Worm (Caenorhabditis elegans) whole organism, young adult: ENCODE measurements around the gene ZK84.4.
A peak's percentile ranks its signal among the peaks of the same experiment; 100 is the strongest.

Experiments
- B0019.2 ChIP-seq: fragments of 200-800 bp; sonication (Bioruptor generic); conservative IDR thresholded peaks from 2 replicates; pipeline ENCODE4 v1.3.6; 2022; ENCODE audit warnings: missing genetic modification reagents, missing genetic modification characterization, missing compliant biosample characterization
- B0261.1 ChIP-seq: sonication (generic microtip); optimal IDR thresholded peaks from 2 replicates; lab custom pipeline; 2016; ENCODE audit warnings: mild to moderate bottlenecking, missing genetic modification characterization, moderate library complexity, missing compliant biosample characterization
- B0336.3 ChIP-seq: fragments of 200-800 bp; sonication (Bioruptor generic); IDR thresholded peaks from 2 replicates; pipeline ENCODE4 v1.3.6; 2022; ENCODE audit warnings: missing genetic modification characterization, missing compliant biosample characterization
- F23B12.7 ChIP-seq: sonication (generic microtip); optimal IDR thresholded peaks from 2 replicates; lab custom pipeline; 2017; ENCODE audit warnings: missing genetic modification characterization, mild to moderate bottlenecking, missing compliant biosample characterization, antibody characterized with exemption, moderate library complexity; ENCODE audit not compliant: insufficient read depth
- F52B5.7 ChIP-seq: sonication (generic microtip); optimal IDR thresholded peaks from 2 replicates; lab custom pipeline; 2016; ENCODE audit warnings: mild to moderate bottlenecking, missing genetic modification characterization, missing compliant biosample characterization
- F57A8.1 ChIP-seq: fragments of 200-800 bp; sonication (Bioruptor generic); optimal IDR thresholded peaks from 2 replicates; lab custom pipeline; 2018; ENCODE audit warnings: mild to moderate bottlenecking, missing genetic modification characterization, moderate library complexity, missing compliant biosample characterization
- F57C9.4 ChIP-seq: sonication (generic microtip); optimal IDR thresholded peaks from 2 replicates; lab custom pipeline; 2017; ENCODE audit warnings: mild to moderate bottlenecking, missing genetic modification characterization, missing compliant biosample characterization
- ZK185.1 ChIP-seq: sonication (generic microtip); optimal IDR thresholded peaks from 2 replicates; lab custom pipeline; 2016; ENCODE audit warnings: mild to moderate bottlenecking, missing genetic modification characterization, missing compliant biosample characterization; ENCODE audit not compliant: poor library complexity, severe bottlenecking
- akir-1 ChIP-seq: fragments of 200-800 bp; sonication (Bioruptor generic); optimal IDR thresholded peaks from 2 replicates; lab custom pipeline; 2018; ENCODE audit warnings: mild to moderate bottlenecking, missing genetic modification characterization, moderate library complexity, missing compliant biosample characterization
- aptf-3 ChIP-seq: fragments of 200-800 bp; sonication (Bioruptor generic); IDR thresholded peaks from 2 replicates; pipeline ENCODE4 v1.3.6; 2022; ENCODE audit warnings: missing genetic modification characterization, missing compliant biosample characterization
- attf-6 ChIP-seq: fragments of 200-800 bp; sonication (Bioruptor generic); IDR thresholded peaks from 2 replicates; pipeline ENCODE4 v1.3.6; 2022; ENCODE audit warnings: missing genetic modification reagents, missing genetic modification characterization, missing compliant biosample characterization
- ceh-100 ChIP-seq: fragments of 200-800 bp; sonication (Bioruptor generic); IDR thresholded peaks from 2 replicates; pipeline ENCODE4 v1.3.6; 2022; ENCODE audit warnings: missing genetic modification reagents, missing genetic modification characterization, missing compliant biosample characterization
- ceh-40 ChIP-seq: fragments of 200-800 bp; sonication (Bioruptor generic); IDR thresholded peaks from 2 replicates; pipeline ENCODE4 v1.3.6; 2022; ENCODE audit warnings: missing genetic modification characterization, missing compliant biosample characterization
- die-1 ChIP-seq: sonication (generic microtip); optimal IDR thresholded peaks from 2 replicates; lab custom pipeline; 2016; ENCODE audit warnings: missing genotype, mild to moderate bottlenecking, missing genetic modification characterization, missing compliant biosample characterization
- dpl-1 ChIP-seq: fragments of 150-350 bp; optimal IDR thresholded peaks from 2 replicates; lab custom pipeline; 2014; ENCODE audit warnings: missing biosample characterization, missing genetic modification reagents, missing genetic modification characterization
- egrh-3 ChIP-seq: fragments of 200-800 bp; sonication (Bioruptor generic); IDR thresholded peaks from 2 replicates; pipeline ENCODE4 v1.3.6; 2022; ENCODE audit warnings: missing genetic modification reagents, missing genetic modification characterization, missing compliant biosample characterization
- ekl-4 ChIP-seq: fragments of 200-800 bp; sonication (Bioruptor generic); IDR thresholded peaks from 2 replicates; pipeline ENCODE4 v1.3.6; 2022; ENCODE audit warnings: missing genetic modification reagents, missing genetic modification characterization, missing compliant biosample characterization
- ets-4 ChIP-seq: fragments of 200-800 bp; sonication (Bioruptor generic); optimal IDR thresholded peaks from 2 replicates; lab custom pipeline; 2018; ENCODE audit warnings: mild to moderate bottlenecking, missing genetic modification characterization, missing compliant biosample characterization
- fkh-3 ChIP-seq: sonication (generic microtip); optimal IDR thresholded peaks from 2 replicates; lab custom pipeline; 2016; ENCODE audit warnings: mild to moderate bottlenecking, missing genetic modification characterization, missing compliant biosample characterization
- gei-17 ChIP-seq: fragments of 200-800 bp; sonication (Bioruptor generic); optimal IDR thresholded peaks from 2 replicates; lab custom pipeline; 2018; ENCODE audit warnings: mild to moderate bottlenecking, missing genetic modification characterization, missing compliant biosample characterization
- hlh-26 ChIP-seq: fragments of 200-800 bp; sonication (Bioruptor generic); conservative IDR thresholded peaks from 2 replicates; pipeline ENCODE4 v1.3.6; 2022; ENCODE audit warnings: missing genetic modification reagents, missing genetic modification characterization, missing compliant biosample characterization
- lin-26 ChIP-seq: fragments of 200-800 bp; sonication (Bioruptor generic); IDR thresholded peaks from 2 replicates; pipeline ENCODE4 v1.3.6; 2022; ENCODE audit warnings: missing genetic modification reagents, missing genetic modification characterization, missing compliant biosample characterization
- lin-40 ChIP-seq: sonication (generic microtip); optimal IDR thresholded peaks from 2 replicates; lab custom pipeline; 2016; ENCODE audit warnings: missing genetic modification characterization, mild to moderate bottlenecking, missing compliant biosample characterization, missing genotype, missing genetic modification reagents
- mcd-1 ChIP-seq: fragments of 200-800 bp; sonication (Bioruptor generic); IDR thresholded peaks from 2 replicates; pipeline ENCODE4 v1.3.6; 2022; ENCODE audit warnings: missing genetic modification reagents, missing genetic modification characterization, missing compliant biosample characterization
- mel-28 ChIP-seq: sonication (generic microtip); optimal IDR thresholded peaks from 2 replicates; lab custom pipeline; 2016; ENCODE audit warnings: borderline replicate concordance, mild to moderate bottlenecking, missing genetic modification characterization, missing compliant biosample characterization
- nfyb-1 ChIP-seq: fragments of 200-800 bp; sonication (Bioruptor generic); IDR thresholded peaks from 2 replicates; pipeline ENCODE4 v1.3.6; 2022; ENCODE audit warnings: missing genetic modification reagents, missing genetic modification characterization, missing compliant biosample characterization
- nhr-120 ChIP-seq: fragments of 200-800 bp; sonication (Bioruptor generic); IDR thresholded peaks from 2 replicates; pipeline ENCODE4 v1.3.6; 2022; ENCODE audit warnings: missing genetic modification characterization, missing compliant biosample characterization
- nhr-179 ChIP-seq: sonication (generic microtip); optimal IDR thresholded peaks from 2 replicates; lab custom pipeline; 2016; ENCODE audit warnings: mild to moderate bottlenecking, missing genetic modification characterization, missing compliant biosample characterization
- nhr-27 ChIP-seq: fragments of 200-800 bp; sonication (Bioruptor generic); optimal IDR thresholded peaks from 2 replicates; lab custom pipeline; 2018; ENCODE audit warnings: mild to moderate bottlenecking, missing genetic modification characterization, moderate library complexity, missing compliant biosample characterization
- nhr-90 ChIP-seq: sonication (generic microtip); optimal IDR thresholded peaks from 2 replicates; lab custom pipeline; 2016; ENCODE audit warnings: missing genotype, mild to moderate bottlenecking, missing genetic modification characterization, missing compliant biosample characterization
- pbrm-1 ChIP-seq: fragments of 200-800 bp; sonication (Bioruptor generic); IDR thresholded peaks from 2 replicates; pipeline ENCODE4 v1.3.6; 2022; ENCODE audit warnings: missing genetic modification reagents, missing genetic modification characterization, missing compliant biosample characterization
- pha-4 ChIP-seq: fragments of 150-350 bp; sonication (generic microtip); optimal IDR thresholded peaks from 2 replicates; lab custom pipeline; 2014; ENCODE audit warnings: missing biosample characterization, missing genetic modification reagents, missing genetic modification characterization
- rec-8 ChIP-seq, 2 experiments: sonication (generic microtip); optimal IDR thresholded peaks; 2 replicates each; lab custom pipeline; 2016; ENCODE audit warnings: mild to moderate bottlenecking in 2 of 2, missing genetic modification characterization in 2 of 2, missing genetic modification reagents in 2 of 2, missing genotype in 2 of 2, missing biosample characterization in 1 of 2, missing compliant biosample characterization in 1 of 2, moderate library complexity in 1 of 2
- snpc-1.1 ChIP-seq: sonication (generic microtip); optimal IDR thresholded peaks from 2 replicates; lab custom pipeline; 2017; ENCODE audit warnings: missing genetic modification characterization, mild to moderate bottlenecking, missing compliant biosample characterization, antibody characterized with exemption, moderate library complexity, missing genotype, missing genetic modification reagents; ENCODE audit not compliant: insufficient read depth
- snpc-1.3 ChIP-seq: sonication (generic microtip); optimal IDR thresholded peaks from 2 replicates; lab custom pipeline; 2017; ENCODE audit warnings: missing genetic modification characterization, mild to moderate bottlenecking, missing compliant biosample characterization, antibody characterized with exemption, moderate library complexity, missing genotype, missing genetic modification reagents; ENCODE audit not compliant: insufficient read depth
- somi-1 ChIP-seq: fragments of 200-800 bp; sonication (Bioruptor generic); optimal IDR thresholded peaks from 2 replicates; lab custom pipeline; 2018; ENCODE audit warnings: mild to moderate bottlenecking, missing genetic modification characterization, missing compliant biosample characterization
- sptf-2 ChIP-seq: fragments of 200-800 bp; sonication (Bioruptor generic); optimal IDR thresholded peaks from 2 replicates; lab custom pipeline; 2018; ENCODE audit warnings: mild to moderate bottlenecking, missing genetic modification characterization, missing compliant biosample characterization
- unc-130 ChIP-seq: sonication (generic microtip); optimal IDR thresholded peaks from 2 replicates; lab custom pipeline; 2016; ENCODE audit warnings: missing genetic modification reagents, missing genetic modification characterization, missing compliant biosample characterization
- unc-62 ChIP-seq: fragments of 150-350 bp; optimal IDR thresholded peaks from 2 replicates; lab custom pipeline; 2014; ENCODE audit warnings: missing biosample characterization, missing genetic modification reagents, missing genetic modification characterization
- zfh-2 ChIP-seq: fragments of 200-800 bp; sonication (Bioruptor generic); conservative IDR thresholded peaks from 2 replicates; pipeline ENCODE4 v1.3.6; 2022; ENCODE audit warnings: missing genetic modification reagents, missing genetic modification characterization, missing compliant biosample characterization
- zim-3 ChIP-seq: sonication (generic microtip); optimal IDR thresholded peaks from 2 replicates; lab custom pipeline; 2017; ENCODE audit warnings: mild to moderate bottlenecking, missing genetic modification characterization, moderate library complexity, missing compliant biosample characterization
- ztf-22 ChIP-seq: fragments of 200-800 bp; sonication (Bioruptor generic); optimal IDR thresholded peaks from 2 replicates; lab custom pipeline; 2018; ENCODE audit warnings: mild to moderate bottlenecking, missing genetic modification characterization, moderate library complexity, missing compliant biosample characterization
- ztf-25 ChIP-seq: fragments of 200-800 bp; sonication (Bioruptor generic); IDR thresholded peaks from 2 replicates; pipeline ENCODE4 v1.3.6; 2022; ENCODE audit warnings: missing genetic modification reagents, missing genetic modification characterization, missing compliant biosample characterization
- ztf-3 ChIP-seq: fragments of 200-800 bp; sonication (Bioruptor generic); optimal IDR thresholded peaks from 2 replicates; lab custom pipeline; 2018; ENCODE audit warnings: mild to moderate bottlenecking, missing genetic modification characterization, missing compliant biosample characterization
- ztf-6 ChIP-seq: fragments of 200-800 bp; sonication (Bioruptor generic); IDR thresholded peaks from 2 replicates; pipeline ENCODE4 v1.3.6; 2022; ENCODE audit warnings: missing genetic modification reagents, missing genetic modification characterization, missing compliant biosample characterization

The ZK84.4 gene

ce11 chrII:6022596-6022995 lies 13.8 kb upstream of the ZK84.4 start:
- no peak for TF ChIP-seq ztf-22 (GFP tag; lab: Kevin White, UChicago)
- no peak for TF ChIP-seq hlh-26 (GFP tag; lab: Robert Waterston, UW)
- no peak for TF ChIP-seq attf-6
- no peak for TF ChIP-seq pbrm-1 (GFP tag; lab: Robert Waterston, UW)
- no peak for TF ChIP-seq somi-1 (GFP tag; lab: Kevin White, UChicago)
- TF ChIP-seq zfh-2 (GFP tag; lab: Robert Waterston, UW): peak; percentile 83
- no peak for TF ChIP-seq nhr-90 (tag; lab: Kevin White, UChicago)
- no peak for TF ChIP-seq unc-130 (GFP tag; lab: Kevin White, UChicago)
- no peak for TF ChIP-seq gei-17 (GFP tag; lab: Kevin White, UChicago)
- TF ChIP-seq nhr-179: no peak
- TF ChIP-seq egrh-3 (GFP tag; lab: Robert Waterston, UW): peak; percentile 98
- TF ChIP-seq B0019.2 (GFP tag; lab: Robert Waterston, UW): no peak
- TF ChIP-seq zim-3 (tag; lab: Kevin White, UChicago): no peak
- peak; percentile 16; the same call in 1 of the 2 replicates for TF ChIP-seq mcd-1 (GFP tag; lab: Robert Waterston, UW)

- TF ChIP-seq akir-1 (GFP tag; lab: Kevin White, UChicago) (no peak), F52B5.7 (no peak), mel-28 (tag; lab: Kevin White, UChicago) (no peak), nhr-90 (tag; lab: Kevin White, UChicago) (no peak), nfyb-1 (GFP tag; lab: Robert Waterston, UW) (no peak), F57C9.4 (no peak), nhr-27 (tag; lab: Kevin White, UChicago) (no peak), B0261.1 (tag; lab: Kevin White, UChicago) (no peak), ekl-4 (GFP tag; lab: Robert Waterston, UW) (no peak), snpc-1.3 (tag; lab: Kevin White, UChicago) (no peak), lin-40 (tag; lab: Kevin White, UChicago) (no peak), lin-26 (GFP tag; lab: Robert Waterston, UW) (no peak), snpc-1.1 (no peak), die-1 (no peak), sptf-2 (no peak), ztf-3 (no peak), aptf-3 (GFP tag; lab: Robert Waterston, UW) (no peak), ZK185.1 (tag; lab: Kevin White, UChicago) (no peak), F57A8.1 (GFP tag; lab: Kevin White, UChicago) (no peak)
These were observed 11.6 kb upstream of the ZK84.4 start, which contains the start of gene ZK84.1 for ce11 chrII:6020353-6020752. Gene ZK84.1 (plus strand): TSS chrII:6020653.

ce11 chrII:6016410-6016809 lies 7.6 kb upstream of the ZK84.4 start, which contains the start of gene ZK84.5:
Gene ZK84.5 (minus strand): TSS chrII:6016510.
- TF ChIP-seq pha-4 (tag; lab: Kevin White, UChicago) (no peak), ets-4 (GFP tag; lab: Kevin White, UChicago) (no peak), fkh-3 (tag; lab: Kevin White, UChicago) (no peak), ceh-40 (GFP tag; lab: Robert Waterston, UW) (no peak), ztf-25 (GFP tag; lab: Robert Waterston, UW) (no peak), nhr-120 (GFP tag; lab: Robert Waterston, UW) (no peak), F23B12.7 (no peak), F57C9.4 (no peak), dpl-1 (GFP tag; lab: Kevin White, UChicago) (no peak), unc-62 (GFP tag; lab: Kevin White, UChicago) (no peak), ztf-6 (GFP tag; lab: Robert Waterston, UW) (no peak), ceh-100 (no peak), F57A8.1 (GFP tag; lab: Kevin White, UChicago) (no peak), B0336.3 (GFP tag; lab: Robert Waterston, UW) (no peak), rec-8 (tag; optimal IDR thresholded peaks at IDR 0.05; lab: Kevin White, UChicago) (no peak), aptf-3 (GFP tag; lab: Robert Waterston, UW) (no peak)
